Worm (Caenorhabditis elegans) whole organism, L2 larva: ENCODE data around the gene D1025.10.

Experiments
- C34F6.9 ChIP-seq: fragments of 150-350 bp; optimal IDR thresholded peaks from 2 replicates; lab custom pipeline; 2014; ENCODE audit warnings: missing biosample characterization, missing genetic modification characterization
- F13H6.1 ChIP-seq: sonication (generic microtip); optimal IDR thresholded peaks from 2 replicates; lab custom pipeline; 2016; ENCODE audit warnings: missing genetic modification characterization, missing compliant biosample characterization
- R02D3.7 ChIP-seq: fragments of 150-350 bp; optimal IDR thresholded peaks from 2 replicates; lab custom pipeline; 2014; ENCODE audit warnings: missing biosample characterization, missing genetic modification characterization
- Y55F3AM.14 ChIP-seq: fragments of 200-800 bp; sonication (Bioruptor generic); optimal IDR thresholded peaks from 2 replicates; lab custom pipeline; 2018; ENCODE audit warnings: mild to moderate bottlenecking, missing genetic modification characterization, missing compliant biosample characterization
- ZK546.5 ChIP-seq: sonication (generic microtip); optimal IDR thresholded peaks from 2 replicates; lab custom pipeline; 2017; ENCODE audit warnings: missing biosample characterization, missing genetic modification characterization
- alr-1 ChIP-seq: fragments of 150-350 bp; optimal IDR thresholded peaks from 2 replicates; lab custom pipeline; 2014; ENCODE audit warnings: missing biosample characterization, missing genetic modification characterization
- aly-2 ChIP-seq: fragments of 150-350 bp; optimal IDR thresholded peaks from 2 replicates; lab custom pipeline; 2014; ENCODE audit warnings: missing biosample characterization, missing genetic modification characterization
- ama-1 ChIP-seq: fragments of 150-350 bp; optimal IDR thresholded peaks from 2 replicates; lab custom pipeline; 2018; ENCODE audit warnings: inconsistent platforms
- blmp-1 ChIP-seq: sonication (generic microtip); optimal IDR thresholded peaks from 2 replicates; lab custom pipeline; 2017; ENCODE audit warnings: missing genetic modification characterization, mild to moderate bottlenecking, missing compliant biosample characterization, antibody characterized with exemption, moderate library complexity; ENCODE audit not compliant: insufficient read depth
- ceh-16 ChIP-seq: fragments of 150-350 bp; optimal IDR thresholded peaks from 2 replicates; lab custom pipeline; 2014; ENCODE audit warnings: missing biosample characterization, missing genetic modification characterization
- ceh-82 ChIP-seq: fragments of 150-350 bp; optimal IDR thresholded peaks from 2 replicates; lab custom pipeline; 2014; ENCODE audit warnings: missing biosample characterization, missing genetic modification characterization
- crh-2 ChIP-seq: sonication (generic microtip); optimal IDR thresholded peaks from 2 replicates; lab custom pipeline; 2017; ENCODE audit warnings: missing biosample characterization, missing genetic modification characterization
- egl-27 ChIP-seq: sonication (generic microtip); optimal IDR thresholded peaks from 3 replicates; lab custom pipeline; 2017; ENCODE audit warnings: missing biosample characterization, missing genetic modification reagents, missing genetic modification characterization
- elt-1 ChIP-seq: fragments of 150-350 bp; optimal IDR thresholded peaks from 2 replicates; lab custom pipeline; 2014; ENCODE audit warnings: missing biosample characterization, missing genetic modification characterization
- elt-3 ChIP-seq: sonication (generic microtip); optimal IDR thresholded peaks from 2 replicates; lab custom pipeline; 2017; ENCODE audit warnings: missing biosample characterization, missing genetic modification characterization
- fos-1 ChIP-seq: fragments of 150-350 bp; optimal IDR thresholded peaks from 2 replicates; lab custom pipeline; 2014; ENCODE audit warnings: missing biosample characterization, missing genetic modification characterization
- gmeb-1 ChIP-seq: fragments of 150-350 bp; optimal IDR thresholded peaks from 2 replicates; lab custom pipeline; 2014; ENCODE audit warnings: missing biosample characterization, missing genetic modification characterization
- lin-11 ChIP-seq: fragments of 150-350 bp; sonication (generic microtip); optimal IDR thresholded peaks from 2 replicates; lab custom pipeline; 2014; ENCODE audit warnings: missing biosample characterization, missing genetic modification characterization, inconsistent platforms, mixed read lengths
- lin-39 ChIP-seq: fragments of 150-350 bp; optimal IDR thresholded peaks from 2 replicates; lab custom pipeline; 2014; ENCODE audit warnings: missing biosample characterization, missing genetic modification reagents, missing genetic modification characterization
- lsy-2 ChIP-seq, 2 experiments: fragments of 150-350 bp in 1 of 2; sonication (generic microtip) in 1 of 2; optimal IDR thresholded peaks; 2 replicates each; lab custom pipeline; 2014 to 2017; ENCODE audit warnings: missing biosample characterization in 2 of 2, missing genetic modification characterization in 2 of 2
- mab-5 ChIP-seq: fragments of 150-350 bp; optimal IDR thresholded peaks from 2 replicates; lab custom pipeline; 2014; ENCODE audit warnings: missing biosample characterization, missing genetic modification characterization
- mbf-1 ChIP-seq: sonication (generic microtip); optimal IDR thresholded peaks from 2 replicates; lab custom pipeline; 2017; ENCODE audit warnings: missing biosample characterization, missing genetic modification characterization
- mdl-1 ChIP-seq, 2 experiments: fragments of 150-350 bp in 1 of 2; sonication (generic microtip) in 1 of 2; optimal IDR thresholded peaks; 2 replicates each; lab custom pipeline; 2017; ENCODE audit warnings: missing biosample characterization in 2 of 2, missing genetic modification characterization in 2 of 2
- nhr-10 ChIP-seq: sonication (generic microtip); optimal IDR thresholded peaks from 2 replicates; lab custom pipeline; 2017; ENCODE audit warnings: missing biosample characterization, missing genetic modification characterization
- nhr-11 ChIP-seq: fragments of 150-350 bp; optimal IDR thresholded peaks from 2 replicates; lab custom pipeline; 2014; ENCODE audit warnings: missing biosample characterization, missing genetic modification characterization
- nhr-129 ChIP-seq: fragments of 150-350 bp; optimal IDR thresholded peaks from 2 replicates; lab custom pipeline; 2014; ENCODE audit warnings: missing biosample characterization, missing genetic modification characterization
- nhr-21 ChIP-seq: fragments of 150-350 bp; optimal IDR thresholded peaks from 2 replicates; lab custom pipeline; 2014; ENCODE audit warnings: missing biosample characterization, missing genetic modification characterization
- nhr-23 ChIP-seq: fragments of 150-350 bp; optimal IDR thresholded peaks from 2 replicates; lab custom pipeline; 2014; ENCODE audit warnings: missing biosample characterization, missing genetic modification reagents, missing genetic modification characterization
- nhr-237 ChIP-seq: fragments of 150-350 bp; optimal IDR thresholded peaks from 2 replicates; lab custom pipeline; 2014; ENCODE audit warnings: missing biosample characterization, missing genetic modification characterization
- nhr-25 ChIP-seq: fragments of 150-350 bp; sonication (generic microtip); optimal IDR thresholded peaks from 3 replicates; lab custom pipeline; 2014; ENCODE audit warnings: missing biosample characterization, missing genetic modification characterization
- nhr-6 ChIP-seq: fragments of 150-350 bp; optimal IDR thresholded peaks from 2 replicates; lab custom pipeline; 2014; ENCODE audit warnings: missing biosample characterization, missing genetic modification characterization
- nhr-77 ChIP-seq: fragments of 150-350 bp; optimal IDR thresholded peaks from 2 replicates; lab custom pipeline; 2014; ENCODE audit warnings: missing biosample characterization, missing genetic modification characterization
- peb-1 ChIP-seq: fragments of 150-350 bp; optimal IDR thresholded peaks from 2 replicates; lab custom pipeline; 2014; ENCODE audit warnings: missing biosample characterization, missing genetic modification characterization
- skn-1 ChIP-seq: sonication (generic microtip); optimal IDR thresholded peaks from 2 replicates; lab custom pipeline; 2017; ENCODE audit warnings: missing biosample characterization, missing genetic modification characterization
- sma-3 ChIP-seq: sonication (generic microtip); optimal IDR thresholded peaks from 2 replicates; lab custom pipeline; 2016; ENCODE audit warnings: missing genetic modification reagents, missing genetic modification characterization, missing compliant biosample characterization
- sma-9 ChIP-seq, 2 experiments: fragments of 150-350 bp in 1 of 2; sonication (generic microtip) in 1 of 2; optimal IDR thresholded peaks; 2 replicates each; lab custom pipeline; 2014 to 2016; ENCODE audit warnings: missing genetic modification characterization in 2 of 2, mild to moderate bottlenecking in 1 of 2, missing biosample characterization in 1 of 2, missing compliant biosample characterization in 1 of 2, missing genetic modification reagents in 1 of 2, moderate library complexity in 1 of 2
- snpc-4 ChIP-seq: fragments of 150-350 bp; optimal IDR thresholded peaks from 2 replicates; lab custom pipeline; 2014; ENCODE audit warnings: missing biosample characterization, missing genetic modification characterization
- unc-39 ChIP-seq: fragments of 150-350 bp; optimal IDR thresholded peaks from 2 replicates; lab custom pipeline; 2014; ENCODE audit warnings: missing biosample characterization, missing genetic modification characterization
- unc-55 ChIP-seq: fragments of 150-350 bp; sonication (generic microtip); optimal IDR thresholded peaks from 3 replicates; lab custom pipeline; 2014; ENCODE audit warnings: missing biosample characterization, missing genetic modification reagents, missing genetic modification characterization
- unc-62 ChIP-seq: fragments of 150-350 bp; optimal IDR thresholded peaks from 2 replicates; lab custom pipeline; 2014; ENCODE audit warnings: missing biosample characterization, missing genetic modification reagents, missing genetic modification characterization
- zag-1 ChIP-seq: fragments of 150-350 bp; optimal IDR thresholded peaks from 2 replicates; lab custom pipeline; 2014; ENCODE audit warnings: missing biosample characterization, missing genetic modification characterization
- ztf-1 ChIP-seq: fragments of 200-800 bp; sonication (Bioruptor generic); conservative IDR thresholded peaks from 2 replicates; pipeline ENCODE4 v1.3.6; 2022; ENCODE audit warnings: missing genetic modification characterization, missing compliant biosample characterization
- ztf-11 ChIP-seq: sonication (generic microtip); optimal IDR thresholded peaks from 2 replicates; lab custom pipeline; 2017; ENCODE audit warnings: missing biosample characterization, missing genetic modification characterization

The D1025.10 gene

DNA sequence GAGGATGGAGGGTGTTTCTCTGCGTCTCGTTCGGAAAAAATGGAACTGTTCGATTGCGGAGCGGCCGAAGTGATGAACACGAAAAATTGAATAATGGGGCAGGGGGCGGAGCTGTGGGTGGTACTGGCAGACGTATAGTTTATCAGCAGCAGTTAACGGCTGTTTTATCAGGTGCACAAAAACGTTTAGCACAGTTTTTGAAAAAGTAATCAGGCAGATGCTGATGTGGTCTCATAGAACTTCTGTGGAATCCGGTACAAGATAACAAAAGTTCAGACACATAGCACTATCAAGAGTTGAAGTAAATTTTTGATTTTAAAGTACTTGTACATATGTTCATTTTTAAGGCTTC is 12.1 kb upstream of the D1025.10 start:
- TF ChIP-seq gmeb-1 (tag; lab: Kevin White, UChicago), result no peak
- no peak for TF ChIP-seq nhr-21 (tag; lab: Kevin White, UChicago)
- peak; percentile 13 for TF ChIP-seq fos-1
- no peak for TF ChIP-seq blmp-1 (tag; lab: Kevin White, UChicago)
- TF ChIP-seq skn-1 (tag; lab: Kevin White, UChicago), result no peak
- TF ChIP-seq ZK546.5 (tag; lab: Kevin White, UChicago), result no peak
- peak; percentile 11 for TF ChIP-seq Y55F3AM.14
- TF ChIP-seq crh-2 (tag; lab: Kevin White, UChicago), result no peak
- TF ChIP-seq ceh-16, result no peak
- TF ChIP-seq ceh-82 (tag; lab: Kevin White, UChicago), result no peak
- TF ChIP-seq aly-2 (tag; lab: Kevin White, UChicago), result no peak
- no peak for TF ChIP-seq peb-1
- TF ChIP-seq nhr-77 (tag; lab: Kevin White, UChicago), result no peak
- peak; percentile 60 for TF ChIP-seq sma-9 (GFP tag; optimal IDR thresholded peaks at IDR 0.05; lab: Kevin White, UChicago)
- TF ChIP-seq sma-9 (tag; optimal IDR thresholded peaks at IDR 0.05; lab: Kevin White, UChicago), result no peak
- TF ChIP-seq nhr-237 (tag; lab: Kevin White, UChicago), result no peak

DNA sequence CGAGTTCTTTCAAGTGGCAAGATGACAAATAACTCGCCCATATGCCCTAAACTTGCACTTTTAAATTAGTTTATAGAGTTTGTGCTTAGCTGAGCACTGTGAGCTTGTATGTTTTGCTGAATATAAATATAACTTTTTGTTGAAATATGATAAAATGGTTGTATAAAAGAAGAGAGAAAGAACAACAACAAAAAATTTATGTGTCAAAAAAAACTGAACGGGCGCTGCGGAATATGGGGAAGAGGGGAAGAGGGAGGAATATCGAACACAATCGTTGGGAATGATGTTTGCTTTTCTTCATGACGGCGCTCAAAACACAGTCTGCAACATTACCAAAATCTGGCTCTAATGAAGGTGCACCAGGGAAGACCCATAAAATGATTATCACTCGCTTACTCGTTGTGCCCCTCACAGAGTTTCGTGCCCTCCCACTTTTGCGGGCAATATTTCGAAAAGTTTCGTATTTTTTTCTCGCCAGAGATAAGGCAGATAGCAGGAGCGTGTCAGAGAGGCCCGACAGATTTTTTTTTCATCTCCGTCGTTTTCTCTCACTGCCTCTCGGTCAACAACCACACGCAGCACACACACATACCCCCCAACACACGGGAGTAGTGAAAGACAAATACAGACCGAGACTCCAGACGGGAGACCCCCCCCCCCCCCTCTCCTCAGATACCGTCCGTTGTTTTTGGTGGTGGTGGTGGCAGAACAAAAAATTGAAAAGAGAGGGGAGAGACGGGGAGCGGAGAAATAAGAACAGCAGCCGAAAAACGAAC is 10.9 kb upstream of the D1025.10 start:
- TF ChIP-seq alr-1, result no peak
- TF ChIP-seq lin-11 (tag; lab: Kevin White, UChicago), result no peak
- peak in 1 of 2 experiments; percentile 30 for TF ChIP-seq lsy-2 (tag; optimal IDR thresholded peaks at IDR 0.05; lab: Kevin White, UChicago)
- TF ChIP-seq elt-1, result no peak
- no peak for TF ChIP-seq elt-3 (tag; lab: Kevin White, UChicago)
- peak; percentile 92 for TF ChIP-seq fos-1
- TF ChIP-seq egl-27 (tag; lab: Kevin White, UChicago), result peak; percentile 43
- no peak for TF ChIP-seq nhr-21 (tag; lab: Kevin White, UChicago)
- peak; percentile 83 for TF ChIP-seq sma-9 (GFP tag; optimal IDR thresholded peaks at IDR 0.05; lab: Kevin White, UChicago)
- peak; percentile 5 for TF ChIP-seq sma-9 (tag; optimal IDR thresholded peaks at IDR 0.05; lab: Kevin White, UChicago)
- no peak for TF ChIP-seq snpc-4
- TF ChIP-seq skn-1 (tag; lab: Kevin White, UChicago), result no peak
- peak; percentile 62 for TF ChIP-seq nhr-25 (tag; lab: Kevin White, UChicago)
- peak; percentile 84 for TF ChIP-seq F13H6.1 (tag; lab: Kevin White, UChicago)
- TF ChIP-seq nhr-6, result no peak
- TF ChIP-seq aly-2 (tag; lab: Kevin White, UChicago), result no peak
- TF ChIP-seq sma-3 (GFP tag; lab: Kevin White, UChicago), result peak; percentile 24
- TF ChIP-seq mdl-1 (tag; optimal IDR thresholded peaks at IDR 0.05; lab: Kevin White, UChicago), result no peak
- no peak for TF ChIP-seq ZK546.5 (tag; lab: Kevin White, UChicago)
- no peak for TF ChIP-seq nhr-237 (tag; lab: Kevin White, UChicago)
- TF ChIP-seq gmeb-1 (tag; lab: Kevin White, UChicago), result peak; percentile 51
- TF ChIP-seq blmp-1 (tag; lab: Kevin White, UChicago), result peak; percentile 44
- peak; percentile 61 for TF ChIP-seq C34F6.9 (tag; lab: Kevin White, UChicago)
- TF ChIP-seq nhr-129, result peak; percentile 66
- TF ChIP-seq zag-1 (tag; lab: Kevin White, UChicago), result no peak
- peak; percentile 20 for TF ChIP-seq crh-2 (tag; lab: Kevin White, UChicago)

DNA sequence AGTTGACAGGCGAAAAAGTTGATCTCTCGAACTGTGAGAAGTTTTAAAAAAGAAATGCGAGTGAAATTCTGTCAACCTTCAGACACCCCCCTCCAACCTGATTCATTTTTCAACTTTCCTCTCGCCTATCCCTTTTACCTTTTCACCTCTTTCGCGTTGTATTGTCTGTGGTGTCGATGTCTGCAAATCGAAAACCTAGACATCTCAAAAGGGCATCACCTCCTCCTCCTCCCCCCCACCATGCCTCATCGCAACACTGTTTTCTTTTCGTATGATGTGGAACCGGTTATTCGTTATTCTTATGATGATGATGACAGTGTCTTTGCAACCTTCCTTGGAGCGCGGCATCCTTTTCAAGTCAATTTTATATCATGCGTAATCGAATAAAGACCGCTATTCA is 8.7 kb upstream of the D1025.10 start:
- TF ChIP-seq R02D3.7 (tag; lab: Kevin White, UChicago) (no peak), ceh-16 (peak; percentile 47), nhr-77 (tag; lab: Kevin White, UChicago) (no peak), skn-1 (tag; lab: Kevin White, UChicago) (no peak), mab-5 (no peak), unc-39 (no peak), lin-39 (no peak), zag-1 (tag; lab: Kevin White, UChicago) (no peak), nhr-21 (tag; lab: Kevin White, UChicago) (peak; percentile 83), nhr-237 (tag; lab: Kevin White, UChicago) (no peak), blmp-1 (tag; lab: Kevin White, UChicago) (peak; percentile 97), nhr-23 (no peak), sma-9 (GFP tag; optimal IDR thresholded peaks at IDR 0.05; lab: Kevin White, UChicago) (peak; percentile 80), sma-9 (tag; optimal IDR thresholded peaks at IDR 0.05; lab: Kevin White, UChicago) (no peak), ZK546.5 (tag; lab: Kevin White, UChicago) (no peak), mbf-1 (tag; lab: Kevin White, UChicago) (no peak), alr-1 (no peak), ztf-1 (GFP tag; lab: Robert Waterston, UW) (no peak), nhr-11 (no peak), nhr-10 (no peak), nhr-129 (peak; percentile 53), elt-3 (tag; lab: Kevin White, UChicago) (no peak), sma-3 (GFP tag; lab: Kevin White, UChicago) (peak; percentile 69), C34F6.9 (tag; lab: Kevin White, UChicago) (no peak), lin-11 (tag; lab: Kevin White, UChicago) (no peak), peb-1 (no peak), ceh-82 (tag; lab: Kevin White, UChicago) (no peak), ama-1 (lab: Kevin White, UChicago) (no peak), fos-1 (peak; percentile 43), unc-62 (GFP tag; lab: Kevin White, UChicago) (no peak), F13H6.1 (tag; lab: Kevin White, UChicago) (peak; percentile 46), ztf-11 (no peak), mdl-1 (tag; optimal IDR thresholded peaks at IDR 0.05; lab: Kevin White, UChicago) (no peak), crh-2 (tag; lab: Kevin White, UChicago) (no peak), Y55F3AM.14 (no peak), unc-55 (GFP tag; lab: Kevin White, UChicago) (no peak)
